Fruit fly (Drosophila melanogaster): ENCODE measurements around the gene CG15580.
A peak's percentile ranks its signal among the peaks of the same experiment; 100 is the strongest.

The CG15580 gene

dm6 chr3R:6006595-6006994 lies 50.7 kb downstream of the CG15580 start (continued):
- no peak for TF ChIP-seq CG11696 (GFP tag; IDR thresholded peaks at IDR 0.05)
- no peak for TF ChIP-seq NK7.1 (GFP tag; optimal IDR thresholded peaks at IDR 0.05)
- TF ChIP-seq vvl (GFP tag; IDR thresholded peaks at IDR 0.05): no peak
- TF ChIP-seq Jarid2 (GFP tag; optimal IDR thresholded peaks at IDR 0.05): no peak
- TF ChIP-seq CG16815 (GFP tag; optimal IDR thresholded peaks at IDR 0.05): no peak
- TF ChIP-seq sqz (GFP tag; optimal IDR thresholded peaks at IDR 0.05): no peak
- TF ChIP-seq CG12219 (GFP tag; optimal IDR thresholded peaks at IDR 0.05): no peak
- no peak for TF ChIP-seq GATAe (GFP tag; conservative IDR thresholded peaks at IDR 0.05)
- peak; percentile 37 for TF ChIP-seq CG12769 (tag; optimal IDR thresholded peaks at IDR 0.05)
- no peak for TF ChIP-seq CTCF (GFP tag; optimal IDR thresholded peaks at IDR 0.05)
- no peak for TF ChIP-seq CG4404 (GFP tag; IDR thresholded peaks at IDR 0.05)
- TF ChIP-seq CG10147 (GFP tag; optimal IDR thresholded peaks at IDR 0.05): no peak
- TF ChIP-seq dysf (GFP tag; IDR thresholded peaks at IDR 0.05): no peak
- TF ChIP-seq sug (tag; optimal IDR thresholded peaks at IDR 0.05): peak; percentile 1
- no peak for TF ChIP-seq HLHmδ (GFP tag; optimal IDR thresholded peaks at IDR 0.05)
- TF ChIP-seq NC2α (GFP tag; optimal IDR thresholded peaks at IDR 0.05): no peak
- TF ChIP-seq Tbp (GFP tag; optimal IDR thresholded peaks at IDR 0.05): no peak
- no peak for TF ChIP-seq CG30403 (GFP tag; optimal IDR thresholded peaks at IDR 0.05)
- no peak for TF ChIP-seq Dad (GFP tag; optimal IDR thresholded peaks at IDR 0.05)
- no peak for TF ChIP-seq CG13123 (GFP tag; optimal IDR thresholded peaks at IDR 0.05)
- TF ChIP-seq dan (GFP tag; IDR thresholded peaks at IDR 0.05): no peak
- no peak for TF ChIP-seq Xrp1 (GFP tag; IDR thresholded peaks at IDR 0.05)
- TF ChIP-seq trh (GFP tag; optimal IDR thresholded peaks at IDR 0.05): no peak
- no peak for TF ChIP-seq Doc3 (GFP tag; IDR thresholded peaks at IDR 0.05; ENCODE audit: partially characterized antibody)
- no peak for TF ChIP-seq kni (GFP tag; optimal IDR thresholded peaks at IDR 0.05)
- no peak for TF ChIP-seq unc-4 (GFP tag; IDR thresholded peaks at IDR 0.05; ENCODE audit: partially characterized antibody)
- TF ChIP-seq Atf-2 (GFP tag; optimal IDR thresholded peaks at IDR 0.05): no peak
- TF ChIP-seq ci (GFP tag; IDR thresholded peaks at IDR 0.05): 0 out of 3 replicates have a peak, but pooled peaks have one; percentile 20
- no peak for TF ChIP-seq tll (GFP tag; optimal IDR thresholded peaks at IDR 0.05)
- no peak for TF ChIP-seq jigr1 (GFP tag; IDR thresholded peaks at IDR 0.05)
- TF ChIP-seq MESR4 (GFP tag; optimal IDR thresholded peaks at IDR 0.05): no peak
- no peak for TF ChIP-seq CG8290 (GFP tag; optimal IDR thresholded peaks at IDR 0.05)
- no peak for TF ChIP-seq CG8290 (tag; optimal IDR thresholded peaks at IDR 0.05)
- TF ChIP-seq Hmx (GFP tag; optimal IDR thresholded peaks at IDR 0.05): no peak
- no peak for TF ChIP-seq sens-2 (GFP tag; IDR thresholded peaks at IDR 0.05)
- peak; percentile 72 for TF ChIP-seq crol (GFP tag; IDR thresholded peaks at IDR 0.05)
- no peak for TF ChIP-seq Dll (GFP tag; IDR thresholded peaks at IDR 0.05; ENCODE audit: partially characterized antibody)

Data from whole organism, embryonic.